Fruit fly (Drosophila melanogaster) whole organism, embryonic: ENCODE measurements around the gene Nepl14.

Experiments used
- Atf6 ChIP-seq: fragments of 200-800 bp; sonication (Bioruptor generic); IDR thresholded peaks from 2 replicates; pipeline ENCODE4 v1.3.6; 2022; ENCODE audit warnings: missing biosample characterization, missing genetic modification characterization
- CG11723 ChIP-seq: fragments of 200-800 bp; sonication (Bioruptor generic); optimal IDR thresholded peaks from 2 replicates; lab custom pipeline; 2017; ENCODE audit warnings: missing biosample characterization, mild to moderate bottlenecking, missing genetic modification characterization
- CG12071 ChIP-seq: fragments of 200-800 bp; sonication (Bioruptor generic); optimal IDR thresholded peaks from 3 replicates; lab custom pipeline; 2018; ENCODE audit warnings: missing biosample characterization, mild to moderate bottlenecking, missing genetic modification characterization
- CG12299 ChIP-seq: fragments of 200-800 bp; sonication (Bioruptor generic); optimal IDR thresholded peaks from 2 replicates; lab custom pipeline; 2018; ENCODE audit warnings: missing biosample characterization, mild to moderate bottlenecking, missing genetic modification characterization
- CG13287 ChIP-seq: fragments of 200-800 bp; sonication (Bioruptor generic); IDR thresholded peaks from 2 replicates; pipeline ENCODE4 v1.3.6; 2022; ENCODE audit warnings: missing biosample characterization, missing genetic modification characterization; ENCODE audit not compliant: partially characterized antibody
- CG13624 ChIP-seq: fragments of 200-800 bp; sonication (Bioruptor generic); optimal IDR thresholded peaks from 2 replicates; lab custom pipeline; 2016; ENCODE audit warnings: missing biosample characterization, missing genetic modification characterization
- CG15073 ChIP-seq: fragments of 200-800 bp; sonication (Bioruptor generic); optimal IDR thresholded peaks from 2 replicates; lab custom pipeline; 2016; ENCODE audit warnings: missing biosample characterization, missing genetic modification characterization
- CG1602 ChIP-seq: fragments of 200-800 bp; sonication (Bioruptor generic); optimal IDR thresholded peaks from 3 replicates; lab custom pipeline; 2016; ENCODE audit warnings: missing biosample characterization, missing genetic modification characterization
- CG17186 ChIP-seq: fragments of 200-800 bp; sonication (Bioruptor generic); optimal IDR thresholded peaks from 3 replicates; lab custom pipeline; 2017; ENCODE audit warnings: missing biosample characterization, missing genetic modification reagents, missing genetic modification characterization
- CG17912 ChIP-seq: fragments of 200-800 bp; sonication (Bioruptor generic); optimal IDR thresholded peaks from 2 replicates; lab custom pipeline; 2018; ENCODE audit warnings: missing biosample characterization, mild to moderate bottlenecking, missing genetic modification characterization
- CG18764 ChIP-seq: fragments of 200-800 bp; sonication (Bioruptor generic); optimal IDR thresholded peaks from 3 replicates; lab custom pipeline; 2016; ENCODE audit warnings: missing biosample characterization, missing genetic modification characterization
- CG2199 ChIP-seq: fragments of 200-800 bp; sonication (Bioruptor generic); IDR thresholded peaks from 3 replicates; pipeline ENCODE4 v1.3.6; 2022; ENCODE audit warnings: missing biosample characterization, missing genetic modification characterization
- CG31388 ChIP-seq: fragments of 200-800 bp; sonication (Bioruptor generic); optimal IDR thresholded peaks from 2 replicates; lab custom pipeline; 2016; ENCODE audit warnings: missing biosample characterization, missing genetic modification characterization
- CG33213 ChIP-seq: fragments of 200-800 bp; sonication (Bioruptor generic); optimal IDR thresholded peaks from 3 replicates; lab custom pipeline; 2016; ENCODE audit warnings: missing biosample characterization, missing genetic modification characterization
- CG6654 ChIP-seq: fragments of 200-800 bp; sonication (Bioruptor generic); optimal IDR thresholded peaks from 2 replicates; lab custom pipeline; 2017; ENCODE audit warnings: missing biosample characterization, mild to moderate bottlenecking, missing genetic modification characterization
- CG6689 ChIP-seq: fragments of 200-800 bp; sonication (Bioruptor generic); IDR thresholded peaks from 2 replicates; pipeline ENCODE4 v1.3.6; 2022; ENCODE audit warnings: missing biosample characterization, missing genetic modification characterization
- CG7556 ChIP-seq: fragments of 200-800 bp; sonication (Bioruptor generic); optimal IDR thresholded peaks from 2 replicates; lab custom pipeline; 2017; ENCODE audit warnings: missing biosample characterization, mild to moderate bottlenecking, missing genetic modification characterization
- CG7987 ChIP-seq: fragments of 200-800 bp; sonication (Bioruptor generic); optimal IDR thresholded peaks from 2 replicates; lab custom pipeline; 2018; ENCODE audit warnings: missing biosample characterization, mild to moderate bottlenecking, missing genetic modification characterization, moderate library complexity
- Deaf1 ChIP-seq: fragments of 200-800 bp; optimal IDR thresholded peaks from 3 replicates; lab custom pipeline; 2019; ENCODE audit warnings: missing biosample characterization, mild to moderate bottlenecking, missing genetic modification characterization, moderate library complexity
- Dip2 ChIP-seq: fragments of 200-800 bp; sonication (Bioruptor generic); IDR thresholded peaks from 2 replicates; pipeline ENCODE4 v1.3.6; 2022; ENCODE audit warnings: missing biosample characterization, missing genetic modification characterization
- E2f2 ChIP-seq: fragments of 200-800 bp; sonication (Bioruptor generic); IDR thresholded peaks from 2 replicates; pipeline ENCODE4 v1.3.6; 2022; ENCODE audit warnings: missing biosample characterization, missing genetic modification characterization
- Fer3 ChIP-seq: fragments of 200-800 bp; sonication (Bioruptor generic); optimal IDR thresholded peaks from 2 replicates; lab custom pipeline; 2018; ENCODE audit warnings: missing biosample characterization, mild to moderate bottlenecking, missing genetic modification characterization, moderate library complexity
- Jarid2 ChIP-seq: fragments of 200-800 bp; sonication (Bioruptor generic); optimal IDR thresholded peaks from 3 replicates; lab custom pipeline; 2017; ENCODE audit warnings: mild to moderate bottlenecking, missing biosample characterization, missing genetic modification reagents, missing genetic modification characterization
- Neu2 ChIP-seq: fragments of 200-800 bp; sonication (Bioruptor generic); optimal IDR thresholded peaks from 3 replicates; lab custom pipeline; 2016; ENCODE audit warnings: missing biosample characterization, missing genetic modification characterization, borderline replicate concordance
- Nf-YB ChIP-seq: fragments of 200-800 bp; sonication (Bioruptor generic); optimal IDR thresholded peaks from 3 replicates; lab custom pipeline; 2019; ENCODE audit warnings: missing biosample characterization, mild to moderate bottlenecking, missing genetic modification characterization, moderate library complexity
- PHDP ChIP-seq: fragments of 200-800 bp; sonication (Bioruptor generic); optimal IDR thresholded peaks from 3 replicates; lab custom pipeline; 2018; ENCODE audit warnings: missing biosample characterization, mild to moderate bottlenecking, missing genetic modification characterization, moderate library complexity
- Poxn ChIP-seq: fragments of 200-800 bp; sonication (Bioruptor generic); IDR thresholded peaks from 2 replicates; pipeline ENCODE4 v1.3.6; 2022; ENCODE audit warnings: missing biosample characterization, missing genetic modification characterization
- Side ChIP-seq: fragments of 200-800 bp; sonication (Bioruptor generic); optimal IDR thresholded peaks from 2 replicates; lab custom pipeline; 2016; ENCODE audit warnings: missing biosample characterization, missing genetic modification characterization
- Spps ChIP-seq: fragments of 200-800 bp; sonication (Bioruptor generic); optimal IDR thresholded peaks from 2 replicates; lab custom pipeline; 2018; ENCODE audit warnings: missing biosample characterization, mild to moderate bottlenecking, missing genetic modification characterization
- YL-1 ChIP-seq: fragments of 200-800 bp; sonication (Bioruptor generic); optimal IDR thresholded peaks from 3 replicates; lab custom pipeline; 2017; ENCODE audit warnings: missing biosample characterization, mild to moderate bottlenecking, missing genetic modification characterization
- al ChIP-seq: fragments of 200-800 bp; sonication (Bioruptor generic); IDR thresholded peaks from 2 replicates; pipeline ENCODE4 v1.3.6; 2022; ENCODE audit warnings: missing biosample characterization, missing genetic modification characterization
- amos ChIP-seq: fragments of 200-800 bp; sonication (Bioruptor generic); IDR thresholded peaks from 2 replicates; pipeline ENCODE4 v1.3.6; 2022; ENCODE audit warnings: missing biosample characterization, missing genetic modification characterization; ENCODE audit not compliant: partially characterized antibody
- az2 ChIP-seq: fragments of 200-800 bp; sonication (Bioruptor generic); optimal IDR thresholded peaks from 3 replicates; lab custom pipeline; 2016; ENCODE audit warnings: missing biosample characterization, missing genetic modification characterization
- btn ChIP-seq: fragments of 200-800 bp; sonication (Bioruptor generic); optimal IDR thresholded peaks from 2 replicates; lab custom pipeline; 2016; ENCODE audit warnings: missing biosample characterization, missing genetic modification characterization
- cg ChIP-seq: fragments of 200-800 bp; sonication (Bioruptor generic); optimal IDR thresholded peaks from 3 replicates; lab custom pipeline; 2019; ENCODE audit warnings: missing biosample characterization, mild to moderate bottlenecking, missing genetic modification characterization, moderate library complexity
- chinmo ChIP-seq: fragments of 200-800 bp; sonication (Bioruptor generic); IDR thresholded peaks from 4 replicates; pipeline ENCODE4 v1.3.6; 2022; ENCODE audit warnings: missing biosample characterization, missing genetic modification characterization; ENCODE audit not compliant: partially characterized antibody
- dmrt99B ChIP-seq: fragments of 200-800 bp; sonication (Bioruptor generic); optimal IDR thresholded peaks from 2 replicates; lab custom pipeline; 2018; ENCODE audit warnings: missing biosample characterization, mild to moderate bottlenecking, missing genetic modification characterization, moderate library complexity
- eve ChIP-seq, 2 experiments: fragments of >200 bp; optimal IDR thresholded peaks; 2 replicates each; lab custom pipeline; 2017; ENCODE audit warnings: missing biosample characterization in 2 of 2, missing genetic modification characterization in 2 of 2
- ftz-f1 ChIP-seq: fragments of 200-800 bp; sonication (Bioruptor generic); optimal IDR thresholded peaks from 2 replicates; lab custom pipeline; 2016; ENCODE audit warnings: missing biosample characterization, missing genetic modification characterization
- gce ChIP-seq: fragments of 200-800 bp; sonication (Bioruptor generic); IDR thresholded peaks from 3 replicates; pipeline ENCODE4 v1.3.6; 2022; ENCODE audit warnings: missing biosample characterization, missing genetic modification characterization
- grn ChIP-seq: fragments of 200-800 bp; sonication (Bioruptor generic); optimal IDR thresholded peaks from 3 replicates; lab custom pipeline; 2017; ENCODE audit warnings: missing biosample characterization, missing genetic modification characterization
- gro ChIP-seq: fragments of 200-800 bp; sonication (Bioruptor generic); optimal IDR thresholded peaks from 2 replicates; lab custom pipeline; 2016; ENCODE audit warnings: missing biosample characterization, missing genetic modification characterization
- hbn ChIP-seq: fragments of 200-800 bp; sonication (Bioruptor generic); IDR thresholded peaks from 2 replicates; pipeline ENCODE4 v1.3.6; 2022; ENCODE audit warnings: missing biosample characterization, missing genetic modification characterization; ENCODE audit not compliant: partially characterized antibody
- knrl ChIP-seq: fragments of 200-800 bp; sonication (Bioruptor generic); IDR thresholded peaks from 3 replicates; pipeline ENCODE4 v1.3.6; 2022; ENCODE audit warnings: missing biosample characterization, missing genetic modification characterization; ENCODE audit not compliant: partially characterized antibody
- oc ChIP-seq: fragments of 200-800 bp; sonication (Bioruptor generic); optimal IDR thresholded peaks from 2 replicates; lab custom pipeline; 2018; ENCODE audit warnings: missing biosample characterization, mild to moderate bottlenecking, missing genetic modification characterization, moderate library complexity
- onecut ChIP-seq: fragments of 200-800 bp; sonication (Bioruptor generic); IDR thresholded peaks from 2 replicates; pipeline ENCODE4 v1.3.6; 2022; ENCODE audit warnings: missing biosample characterization, missing genetic modification characterization
- pros ChIP-seq: fragments of 200-800 bp; sonication (Bioruptor generic); optimal IDR thresholded peaks from 3 replicates; lab custom pipeline; 2019; ENCODE audit warnings: missing biosample characterization, mild to moderate bottlenecking, missing genetic modification characterization, moderate library complexity
- schlank ChIP-seq: fragments of 200-800 bp; sonication (Bioruptor generic); optimal IDR thresholded peaks from 2 replicates; lab custom pipeline; 2018; ENCODE audit warnings: missing biosample characterization, mild to moderate bottlenecking, missing genetic modification characterization
- sd ChIP-seq: fragments of 200-800 bp; sonication (Bioruptor generic); optimal IDR thresholded peaks from 3 replicates; lab custom pipeline; 2018; ENCODE audit warnings: missing biosample characterization, mild to moderate bottlenecking, missing genetic modification characterization, moderate library complexity
- trh ChIP-seq: fragments of 200-800 bp; sonication (Bioruptor generic); optimal IDR thresholded peaks from 2 replicates; lab custom pipeline; 2016; ENCODE audit warnings: missing biosample characterization, missing genetic modification characterization

The Nepl14 gene

dm6 chr3R:22753895-22754774 lies 9.4 kb downstream of the Nepl14 start (continued):
- TF ChIP-seq gro (GFP tag; lab: Kevin White, UChicago) = no peak
- TF ChIP-seq btn = no peak
- TF ChIP-seq CG6654 (GFP tag; lab: Kevin White, UChicago) = peak; percentile 33
- TF ChIP-seq Atf6 (GFP tag; lab: Robert Waterston, UW) = no peak
- TF ChIP-seq grn = no peak
- peak; percentile 18 for TF ChIP-seq cg (GFP tag; lab: Kevin White, UChicago)
- no peak for TF ChIP-seq oc (tag; lab: Kevin White, UChicago)
- TF ChIP-seq gce (GFP tag; lab: Robert Waterston, UW) = peak; percentile 65; the same call in 2 of the 3 replicates
- peak; percentile 29 for TF ChIP-seq Side
- TF ChIP-seq eve (GFP tag; optimal IDR thresholded peaks at IDR 0.05; lab: Kevin White, UChicago) = no peak
- TF ChIP-seq knrl = no peak
- peak; percentile 44 for TF ChIP-seq CG13624 (GFP tag; lab: Kevin White, UChicago)
- peak; percentile 69 for TF ChIP-seq Jarid2 (GFP tag; lab: Kevin White, UChicago)
- TF ChIP-seq CG12299 (tag; lab: Kevin White, UChicago) = no peak
- TF ChIP-seq dmrt99B (tag; lab: Kevin White, UChicago) = peak; percentile 72
- TF ChIP-seq Fer3 (tag; lab: Kevin White, UChicago) = peak; percentile 18
- peak; percentile 26 for TF ChIP-seq Nf-YB (GFP tag; lab: Kevin White, UChicago)
- TF ChIP-seq YL-1 (GFP tag; lab: Kevin White, UChicago) = no peak
- TF ChIP-seq trh = peak; percentile 11
- peak; percentile 38 for TF ChIP-seq CG12071 (GFP tag; lab: Kevin White, UChicago)
- TF ChIP-seq schlank (tag; lab: Kevin White, UChicago) = no peak
- no peak for TF ChIP-seq Dip2 (GFP tag; lab: Robert Waterston, UW)
- TF ChIP-seq CG7556 (GFP tag; lab: Kevin White, UChicago) = peak; percentile 89
- peak; percentile 62 for TF ChIP-seq PHDP (tag; lab: Kevin White, UChicago)
- 0 out of 2 replicates have a peak, but pooled peaks have one; percentile 32 for TF ChIP-seq hbn (GFP tag; lab: Robert Waterston, UW)
- no peak; the same call in 1 of the 2 replicates for TF ChIP-seq onecut (GFP tag; lab: Robert Waterston, UW)
- no peak for TF ChIP-seq CG17912
- no peak for TF ChIP-seq Spps (tag; lab: Kevin White, UChicago)
- peak; percentile 89; the same call in 2 of the 4 replicates for TF ChIP-seq chinmo (GFP tag; lab: Robert Waterston, UW)
- peak; percentile 67 for TF ChIP-seq az2 (GFP tag; lab: Kevin White, UChicago)
- no peak for TF ChIP-seq Poxn (GFP tag; lab: Robert Waterston, UW)
- TF ChIP-seq CG11723 (GFP tag; lab: Kevin White, UChicago) = peak; percentile 46
- TF ChIP-seq CG6689 = 0 out of 2 replicates have a peak, but pooled peaks have one; percentile 4
- no peak; the same call in 1 of the 2 replicates for TF ChIP-seq E2f2 (GFP tag; lab: Robert Waterston, UW)
- peak; percentile 17; the same call in 1 of the 2 replicates for TF ChIP-seq al (GFP tag; lab: Robert Waterston, UW)
- no peak for TF ChIP-seq CG31388
- TF ChIP-seq CG33213 (GFP tag; lab: Kevin White, UChicago) = no peak

- peak; percentile 85 for TF ChIP-seq sd (tag; lab: Kevin White, UChicago)
- 0 out of 3 replicates have a peak, but pooled peaks have one; percentile 65 for TF ChIP-seq CG2199 (GFP tag; lab: Robert Waterston, UW)
- TF ChIP-seq ftz-f1 = peak; percentile 1
- TF ChIP-seq CG7987 (GFP tag; lab: Kevin White, UChicago) = peak; percentile 52
- peak; percentile 1 for TF ChIP-seq pros
- TF ChIP-seq Deaf1 (tag; lab: Kevin White, UChicago) = peak; percentile 90
- TF ChIP-seq CG13287 (GFP tag; lab: Robert Waterston, UW) = peak; percentile 43; the same call in 1 of the 2 replicates
- no peak for TF ChIP-seq CG1602
- TF ChIP-seq CG15073 (GFP tag; lab: Kevin White, UChicago) = no peak
- TF ChIP-seq Dip2 (GFP tag; lab: Robert Waterston, UW) = no peak
- TF ChIP-seq amos (GFP tag; lab: Robert Waterston, UW) = no peak
- no peak for TF ChIP-seq CG17186
- no peak for TF ChIP-seq CG18764 (GFP tag; lab: Kevin White, UChicago)
- TF ChIP-seq Neu2 = no peak
Observed at dm6 chr3R:22753600-22753894, 10.0 kb downstream of the Nepl14 start.
